Fruit fly (Drosophila melanogaster) whole organism, prepupa: Measurements from ENCODE around the gene CG45066.

Experiments used
- CG10631 ChIP-seq: fragments of 200-800 bp; sonication (Bioruptor generic); optimal IDR thresholded peaks from 2 replicates; lab custom pipeline; 2016; ENCODE audit warnings: missing biosample characterization, missing genetic modification characterization
- CG11762 ChIP-seq: fragments of 200-800 bp; sonication (Bioruptor generic); optimal IDR thresholded peaks from 3 replicates; lab custom pipeline; 2016; ENCODE audit warnings: missing biosample characterization, missing genetic modification characterization; ENCODE audit not compliant: insufficient read depth
- CG15336 ChIP-seq: fragments of 200-800 bp; sonication (Bioruptor generic); IDR thresholded peaks from 2 replicates; pipeline ENCODE4 v1.3.6; 2022; ENCODE audit warnings: missing biosample characterization, missing genetic modification characterization
- CG3032 ChIP-seq: fragments of 200-800 bp; optimal IDR thresholded peaks from 2 replicates; lab custom pipeline; 2019; ENCODE audit warnings: missing biosample characterization, mild to moderate bottlenecking, missing genetic modification characterization, moderate library complexity
- CG31627 ChIP-seq: fragments of 200-800 bp; sonication (Bioruptor generic); optimal IDR thresholded peaks from 3 replicates; lab custom pipeline; 2016; ENCODE audit warnings: missing biosample characterization, missing genetic modification characterization
- CG32006 ChIP-seq: fragments of 200-800 bp; sonication (Bioruptor generic); optimal IDR thresholded peaks from 3 replicates; lab custom pipeline; 2017; ENCODE audit warnings: missing biosample characterization, mild to moderate bottlenecking, missing genetic modification characterization
- CG3919 ChIP-seq: fragments of 200-800 bp; sonication (Bioruptor generic); optimal IDR thresholded peaks from 3 replicates; lab custom pipeline; 2016; ENCODE audit warnings: missing biosample characterization, missing genetic modification characterization
- CG4318 ChIP-seq: fragments of 200-800 bp; sonication (Bioruptor generic); optimal IDR thresholded peaks from 3 replicates; lab custom pipeline; 2017; ENCODE audit warnings: missing biosample characterization, mild to moderate bottlenecking, missing genetic modification characterization
- CG6163 ChIP-seq: fragments of 200-800 bp; sonication (Bioruptor generic); IDR thresholded peaks from 3 replicates; pipeline ENCODE4 v1.3.6; 2022; ENCODE audit warnings: missing biosample characterization, missing genetic modification characterization
- CG6792 ChIP-seq: fragments of 200-800 bp; sonication (Bioruptor generic); optimal IDR thresholded peaks from 3 replicates; lab custom pipeline; 2016; ENCODE audit warnings: missing biosample characterization, missing genetic modification characterization
- CG6808 ChIP-seq: fragments of 200-800 bp; sonication (Bioruptor generic); optimal IDR thresholded peaks from 3 replicates; lab custom pipeline; 2017; ENCODE audit warnings: missing biosample characterization, missing genetic modification characterization, mild to moderate bottlenecking, moderate library complexity, missing genetic modification reagents
- CG7368 ChIP-seq: fragments of 200-800 bp; sonication (Bioruptor generic); optimal IDR thresholded peaks from 3 replicates; lab custom pipeline; 2016; ENCODE audit warnings: missing biosample characterization, missing genetic modification characterization
- CG8119 ChIP-seq: fragments of 200-800 bp; sonication (Bioruptor generic); IDR thresholded peaks from 3 replicates; pipeline ENCODE4 v1.3.6; 2022; ENCODE audit warnings: missing biosample characterization, missing genetic modification characterization
- CG8319 ChIP-seq: fragments of 200-800 bp; sonication (Bioruptor generic); optimal IDR thresholded peaks from 3 replicates; lab custom pipeline; 2016; ENCODE audit warnings: missing biosample characterization, missing genetic modification characterization
- CG9139 ChIP-seq: fragments of 200-800 bp; sonication (Bioruptor generic); optimal IDR thresholded peaks from 3 replicates; lab custom pipeline; 2017; ENCODE audit warnings: missing biosample characterization, mild to moderate bottlenecking, missing genetic modification characterization
- Eip78C ChIP-seq: fragments of 200-800 bp; sonication (Bioruptor generic); peaks from one replicate; lab custom pipeline; 2016; ENCODE audit warnings: missing biosample characterization, missing genetic modification characterization
- Eip93F ChIP-seq: fragments of 200-800 bp; sonication (Bioruptor generic); optimal IDR thresholded peaks from 2 replicates; lab custom pipeline; 2016; ENCODE audit warnings: missing biosample characterization, mild to moderate bottlenecking, missing genetic modification characterization
- Ets21C ChIP-seq: fragments of 200-800 bp; sonication (Bioruptor generic); optimal IDR thresholded peaks from 3 replicates; lab custom pipeline; 2016; ENCODE audit warnings: missing biosample characterization, missing genetic modification characterization
- Ets96B ChIP-seq: fragments of 200-800 bp; optimal IDR thresholded peaks from 2 replicates; lab custom pipeline; 2019; ENCODE audit warnings: missing biosample characterization, mild to moderate bottlenecking, missing genetic modification characterization, moderate library complexity
- Gug ChIP-seq: fragments of 200-800 bp; sonication (Bioruptor generic); IDR thresholded peaks from 2 replicates; pipeline ENCODE4 v1.3.6; 2022; ENCODE audit warnings: missing biosample characterization, missing genetic modification characterization
- Hr38 ChIP-seq: sonication (Bioruptor generic); optimal IDR thresholded peaks from 2 replicates; lab custom pipeline; 2016; ENCODE audit warnings: missing biosample characterization, missing genetic modification characterization
- Hr39 ChIP-seq: fragments of 200-800 bp; sonication (Bioruptor generic); optimal IDR thresholded peaks from 2 replicates; lab custom pipeline; 2016; ENCODE audit warnings: missing biosample characterization, missing genetic modification characterization
- Hr4 ChIP-seq: fragments of 200-800 bp; sonication (Bioruptor generic); optimal IDR thresholded peaks from 3 replicates; lab custom pipeline; 2016; ENCODE audit warnings: missing biosample characterization, missing genetic modification characterization
- Met ChIP-seq: fragments of 200-800 bp; sonication (Bioruptor generic); optimal IDR thresholded peaks from 3 replicates; lab custom pipeline; 2016; ENCODE audit warnings: missing biosample characterization, missing genetic modification characterization
- OdsH ChIP-seq: fragments of 200-800 bp; sonication (Bioruptor generic); optimal IDR thresholded peaks from 3 replicates; lab custom pipeline; 2016; ENCODE audit warnings: missing biosample characterization, missing genetic modification characterization
- Smox ChIP-seq: fragments of 200-800 bp; sonication (Bioruptor generic); optimal IDR thresholded peaks from 3 replicates; lab custom pipeline; 2016; ENCODE audit warnings: missing biosample characterization, missing genetic modification characterization
- Sox102F ChIP-seq: fragments of 200-800 bp; sonication (Bioruptor generic); optimal IDR thresholded peaks from 2 replicates; lab custom pipeline; 2016; ENCODE audit warnings: missing biosample characterization, mild to moderate bottlenecking, missing genetic modification characterization
- Sox14 ChIP-seq: fragments of 200-800 bp; sonication (Bioruptor generic); optimal IDR thresholded peaks from 3 replicates; lab custom pipeline; 2016; ENCODE audit warnings: missing biosample characterization, missing genetic modification characterization
- Sox15 ChIP-seq: fragments of 200-800 bp; sonication (Bioruptor generic); optimal IDR thresholded peaks from 3 replicates; lab custom pipeline; 2016; ENCODE audit warnings: missing biosample characterization, missing genetic modification characterization
- acj6 ChIP-seq: fragments of 200-800 bp; sonication (Bioruptor generic); optimal IDR thresholded peaks from 3 replicates; lab custom pipeline; 2016; ENCODE audit warnings: missing biosample characterization, missing genetic modification characterization
- dac ChIP-seq: fragments of 200-800 bp; sonication (Bioruptor generic); optimal IDR thresholded peaks from 2 replicates; lab custom pipeline; 2017; ENCODE audit warnings: missing biosample characterization, mild to moderate bottlenecking, missing genetic modification characterization
- dsx ChIP-seq: fragments of 200-800 bp; optimal IDR thresholded peaks from 3 replicates; lab custom pipeline; 2019; ENCODE audit warnings: missing biosample characterization, mild to moderate bottlenecking, missing genetic modification characterization, moderate library complexity; ENCODE audit not compliant: poor library complexity, severe bottlenecking
- eg ChIP-seq: fragments of 200-800 bp; sonication (Bioruptor generic); IDR thresholded peaks from 3 replicates; pipeline ENCODE4 v1.3.6; 2022; ENCODE audit warnings: missing biosample characterization, missing genetic modification characterization
- esn ChIP-seq: fragments of 200-800 bp; sonication (Bioruptor generic); optimal IDR thresholded peaks from 2 replicates; lab custom pipeline; 2016; ENCODE audit warnings: missing biosample characterization, mild to moderate bottlenecking, missing genetic modification characterization, moderate library complexity
- fd59A ChIP-seq: fragments of 200-800 bp; sonication (Bioruptor generic); optimal IDR thresholded peaks from 2 replicates; lab custom pipeline; 2017; ENCODE audit warnings: missing biosample characterization, mild to moderate bottlenecking, missing genetic modification characterization, missing genetic modification reagents
- fd85E ChIP-seq: fragments of 200-800 bp; sonication (Bioruptor generic); optimal IDR thresholded peaks from 3 replicates; lab custom pipeline; 2016; ENCODE audit warnings: missing biosample characterization, missing genetic modification characterization
- fkh ChIP-seq: fragments of 200-800 bp; sonication (Bioruptor generic); optimal IDR thresholded peaks from 3 replicates; lab custom pipeline; 2017; ENCODE audit warnings: missing biosample characterization, mild to moderate bottlenecking, missing genetic modification characterization, moderate library complexity
- lz ChIP-seq: fragments of 200-800 bp; sonication (Bioruptor generic); optimal IDR thresholded peaks from 3 replicates; lab custom pipeline; 2016; ENCODE audit warnings: missing biosample characterization, missing genetic modification characterization
- net ChIP-seq: fragments of 200-800 bp; sonication (Bioruptor generic); optimal IDR thresholded peaks from 3 replicates; lab custom pipeline; 2016; ENCODE audit warnings: missing biosample characterization, missing genetic modification characterization
- pdm3 ChIP-seq: fragments of 200-800 bp; sonication (Bioruptor generic); optimal IDR thresholded peaks from 3 replicates; lab custom pipeline; 2016; ENCODE audit warnings: missing biosample characterization, missing genetic modification characterization
- salr ChIP-seq, 2 experiments: fragments of 200-800 bp; sonication (Bioruptor generic); optimal IDR thresholded peaks; 3 replicates each; lab custom pipeline; 2016 to 2018; ENCODE audit warnings: missing biosample characterization in 2 of 2, missing genetic modification characterization in 2 of 2, mild to moderate bottlenecking in 1 of 2
- spab ChIP-seq: fragments of 200-800 bp; sonication (Bioruptor generic); optimal IDR thresholded peaks from 2 replicates; lab custom pipeline; 2017; ENCODE audit warnings: missing biosample characterization, mild to moderate bottlenecking, missing genetic modification characterization, missing genetic modification reagents
- ss ChIP-seq, 2 experiments: fragments of 200-800 bp; sonication (Bioruptor generic); optimal IDR thresholded peaks; 2 replicates in 1 of 2; 3 replicates in 1 of 2; lab custom pipeline; 2017 to 2018; ENCODE audit warnings: mild to moderate bottlenecking in 2 of 2, missing biosample characterization in 2 of 2, missing genetic modification characterization in 2 of 2, moderate library complexity in 1 of 2
- svp ChIP-seq: fragments of 200-800 bp; sonication (Bioruptor generic); peaks from one replicate; lab custom pipeline; 2016; ENCODE audit warnings: missing biosample characterization, missing genetic modification characterization
- topi ChIP-seq: fragments of 200-800 bp; sonication (Bioruptor generic); optimal IDR thresholded peaks from 3 replicates; lab custom pipeline; 2016; ENCODE audit warnings: missing biosample characterization, missing genetic modification characterization

Gene CG45066

dm6 chr3L:3127544-3127943 is 16.5 kb upstream of the CG45066 start, which contains the start of gene promL (continued):
- TF ChIP-seq CG6163 (GFP tag; lab: Robert Waterston, UW) (peak; percentile 74), topi (peak; percentile 55), CG3919 (GFP tag; lab: Kevin White, UChicago) (peak; percentile 38), net (GFP tag; lab: Kevin White, UChicago) (peak; percentile 39), dsx (GFP tag; lab: Kevin White, UChicago) (peak; percentile 72), CG7368 (GFP tag; lab: Kevin White, UChicago) (no peak), Sox14 (GFP tag; lab: Kevin White, UChicago) (peak; percentile 78), Sox15 (GFP tag; lab: Kevin White, UChicago) (no peak), fd59A (GFP tag; lab: Kevin White, UChicago) (no peak), OdsH (GFP tag; lab: Kevin White, UChicago) (no peak), pdm3 (no peak), dac (GFP tag; lab: Kevin White, UChicago) (peak; percentile 0), CG4318 (no peak), CG15336 (GFP tag; lab: Robert Waterston, UW) (peak; percentile 20; the same call in 1 of the 2 replicates), Eip93F (no peak), spab (no peak), CG8319 (no peak), CG6792 (GFP tag; lab: Kevin White, UChicago) (no peak), lz (GFP tag; lab: Kevin White, UChicago) (peak; percentile 56), CG32006 (GFP tag; lab: Kevin White, UChicago) (no peak), salr (GFP tag; optimal IDR thresholded peaks at IDR 0.05; lab: Kevin White, UChicago) (peak in 1 of 2 experiments; percentile 8), esn (GFP tag; lab: Kevin White, UChicago) (peak; percentile 65), CG11762 (GFP tag; lab: Kevin White, UChicago) (no peak), Hr38 (no peak)

dm6 chr3L:3126478-3126877 is 15.5 kb upstream of the CG45066 start:
- TF ChIP-seq Hr4 (GFP tag; lab: Kevin White, UChicago) = no peak
- no peak for TF ChIP-seq Hr39
- no peak for TF ChIP-seq pdm3
- TF ChIP-seq svp (GFP tag; lab: Kevin White, UChicago) = peak; percentile 44
- TF ChIP-seq CG4318 = no peak
- TF ChIP-seq CG32006 (GFP tag; lab: Kevin White, UChicago) = no peak
- peak in 1 of 2 experiments; percentile 10 for TF ChIP-seq ss (GFP tag; optimal IDR thresholded peaks at IDR 0.05; lab: Kevin White, UChicago)

dm6 chr3L:3125649-3126130 is 14.7 kb upstream of the CG45066 start:
- TF ChIP-seq Sox14 (GFP tag; lab: Kevin White, UChicago) (peak; percentile 55), CG8119 (no peak), CG6163 (GFP tag; lab: Robert Waterston, UW) (no peak), Gug (no peak), CG31627 (GFP tag; lab: Kevin White, UChicago) (peak; percentile 9), salr (GFP tag; optimal IDR thresholded peaks at IDR 0.05; lab: Kevin White, UChicago) (no peak), CG4318 (peak; percentile 9), CG3919 (GFP tag; lab: Kevin White, UChicago) (no peak), dsx (GFP tag; lab: Kevin White, UChicago) (peak; percentile 60), pdm3 (peak; percentile 11), fd85E (GFP tag; lab: Kevin White, UChicago) (no peak), fd59A (GFP tag; lab: Kevin White, UChicago) (no peak), eg (GFP tag; lab: Robert Waterston, UW) (no peak), Hr39 (peak; percentile 19), esn (GFP tag; lab: Kevin White, UChicago) (peak; percentile 45), CG11762 (GFP tag; lab: Kevin White, UChicago) (no peak), Met (GFP tag; lab: Kevin White, UChicago) (peak; percentile 41), Ets96B (no peak), ss (GFP tag; optimal IDR thresholded peaks at IDR 0.05; lab: Kevin White, UChicago) (peak; percentile 16 to 35), Eip78C (GFP tag; lab: Kevin White, UChicago) (peak; percentile 92), Smox (GFP tag; lab: Kevin White, UChicago) (peak; percentile 17), CG10631 (peak; percentile 6), spab (no peak), CG9139 (GFP tag; lab: Kevin White, UChicago) (no peak), CG7368 (GFP tag; lab: Kevin White, UChicago) (no peak), Ets21C (GFP tag; lab: Kevin White, UChicago) (no peak), CG32006 (GFP tag; lab: Kevin White, UChicago) (peak; percentile 47), CG6808 (GFP tag; lab: Kevin White, UChicago) (no peak), Hr38 (no peak), acj6 (GFP tag; lab: Kevin White, UChicago) (peak; percentile 50), CG15336 (GFP tag; lab: Robert Waterston, UW) (no peak; the same call in 1 of the 2 replicates), CG3032 (tag; lab: Kevin White, UChicago) (no peak), fkh (GFP tag; lab: Kevin White, UChicago) (peak; percentile 34), Sox102F (peak; percentile 48)
